Worm (Caenorhabditis elegans) whole organism, L4 larva: Measurements from ENCODE around the gene K06A9.2.
A peak's percentile ranks its signal among the peaks of the same experiment; 100 is the strongest.

Experiments used
- T20F7.1 ChIP-seq: fragments of 200-800 bp; sonication (Bioruptor generic); optimal IDR thresholded peaks from 2 replicates; lab custom pipeline; 2018; ENCODE audit warnings: mild to moderate bottlenecking, missing genetic modification characterization, missing compliant biosample characterization
- Y105C5A.15 ChIP-seq: fragments of 200-800 bp; sonication (Bioruptor generic); IDR thresholded peaks from 2 replicates; pipeline ENCODE4 v1.3.6; 2022; ENCODE audit warnings: missing genetic modification characterization, missing compliant biosample characterization
- ceh-28 ChIP-seq: fragments of 150-350 bp; optimal IDR thresholded peaks from 2 replicates; lab custom pipeline; 2014; ENCODE audit warnings: missing biosample characterization, missing genetic modification reagents, missing genetic modification characterization
- ces-1 ChIP-seq: fragments of 150-350 bp; sonication (generic microtip); optimal IDR thresholded peaks from 4 replicates; lab custom pipeline; 2014; ENCODE audit warnings: missing biosample characterization, missing genetic modification reagents, missing genetic modification characterization
- dpl-1 ChIP-seq: fragments of 150-350 bp; optimal IDR thresholded peaks from 2 replicates; lab custom pipeline; 2014; ENCODE audit warnings: missing biosample characterization, missing genetic modification reagents, missing genetic modification characterization
- lin-1 ChIP-seq: fragments of 200-800 bp; sonication (Bioruptor generic); IDR thresholded peaks from 2 replicates; pipeline ENCODE4 v1.3.6; 2022; ENCODE audit warnings: missing genetic modification reagents, missing genetic modification characterization, missing compliant biosample characterization
- lin-13 ChIP-seq: fragments of 150-350 bp; optimal IDR thresholded peaks from 2 replicates; lab custom pipeline; 2014; ENCODE audit warnings: missing biosample characterization, missing genetic modification reagents, missing genetic modification characterization
- lin-39 ChIP-seq: fragments of 150-350 bp; optimal IDR thresholded peaks from 2 replicates; lab custom pipeline; 2014; ENCODE audit warnings: missing biosample characterization, missing genetic modification reagents, missing genetic modification characterization
- nhr-28 ChIP-seq: fragments of 150-350 bp; optimal IDR thresholded peaks from 2 replicates; lab custom pipeline; 2014; ENCODE audit warnings: missing biosample characterization, missing genetic modification characterization
- nhr-76 ChIP-seq: fragments of 150-350 bp; optimal IDR thresholded peaks from 2 replicates; lab custom pipeline; 2014; ENCODE audit warnings: missing biosample characterization, missing genetic modification characterization

DNA sequence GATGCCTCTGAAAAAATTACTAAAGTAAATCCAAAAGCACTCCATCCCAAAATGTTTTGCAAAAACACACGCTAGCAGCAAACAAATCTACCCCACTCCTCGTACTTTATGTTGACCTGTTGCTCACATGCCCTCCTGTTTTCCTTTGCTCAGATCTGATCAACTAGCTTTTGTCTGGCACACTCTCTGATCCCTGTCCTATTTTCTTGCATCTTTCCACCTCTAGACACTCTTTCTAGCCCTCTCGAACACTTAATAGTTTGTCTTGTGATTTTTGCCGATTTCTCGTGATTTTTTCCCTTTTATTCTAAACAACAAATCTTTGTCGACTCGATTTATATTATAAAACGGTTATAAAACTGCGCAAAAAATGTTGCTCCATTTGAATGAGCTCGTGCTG is at the start of gene K06A9.2:
- TF ChIP-seq T20F7.1 = no peak
- peak; percentile 1 for TF ChIP-seq nhr-28
- TF ChIP-seq nhr-76 (tag; lab: Kevin White, UChicago) = no peak
- TF ChIP-seq ceh-28 (tag; lab: Kevin White, UChicago) = no peak
- no peak for TF ChIP-seq Y105C5A.15 (GFP tag; lab: Robert Waterston, UW)
- no peak for TF ChIP-seq ces-1 (GFP tag; lab: Kevin White, UChicago)
- TF ChIP-seq lin-13 (GFP tag; lab: Kevin White, UChicago) = no peak
- no peak for TF ChIP-seq dpl-1 (GFP tag; lab: Kevin White, UChicago)
- TF ChIP-seq lin-1 = no peak
- TF ChIP-seq lin-39 (tag; lab: Kevin White, UChicago) = no peak
